Worm (Caenorhabditis elegans): Measurements from ENCODE around the gene F38H4.4.

The F38H4.4 gene

ce11 chrIV:11828012-11828411, 20.1 kb upstream of the F38H4.4 start, which contains the start of gene M117.6:
TSS of gene M117.6 (minus strand) at chrIV:11828112.
- TF ChIP-seq snpc-1.2 (GFP tag; IDR thresholded peaks at IDR 0.05) (0 out of 2 replicates have a peak, but pooled peaks have one; percentile 16), set-16 (GFP tag; IDR thresholded peaks at IDR 0.05) (peak; percentile 53; the same call in 1 of the 2 replicates)

- TF ChIP-seq aly-2 (tag; optimal IDR thresholded peaks at IDR 0.05) (no peak), ceh-44 (GFP tag; IDR thresholded peaks at IDR 0.05) (no peak), nhr-76 (tag; optimal IDR thresholded peaks at IDR 0.05) (no peak), set-16 (GFP tag; IDR thresholded peaks at IDR 0.05) (no peak), lin-38 (GFP tag; IDR thresholded peaks at IDR 0.05) (no peak), egl-27 (tag; optimal IDR thresholded peaks at IDR 0.05) (no peak), zip-11 (GFP tag; IDR thresholded peaks at IDR 0.05) (no peak), attf-4 (tag; optimal IDR thresholded peaks at IDR 0.05) (no peak), nhr-111 (GFP tag; optimal IDR thresholded peaks at IDR 0.05) (no peak), zfp-2 (tag; optimal IDR thresholded peaks at IDR 0.05) (no peak), nhr-25 (tag; optimal IDR thresholded peaks at IDR 0.05; ENCODE audit: borderline replicate concordance, insufficient read depth) (no peak), vab-7 (GFP tag; IDR thresholded peaks at IDR 0.05) (no peak), ceh-20 (GFP tag; IDR thresholded peaks at IDR 0.05) (no peak)
These were observed 14.6 kb upstream of the F38H4.4 start, which contains the start of gene M117.4 for ce11 chrIV:11833456-11833855. TSS of gene M117.4 (minus strand) at chrIV:11833556.

DNA sequence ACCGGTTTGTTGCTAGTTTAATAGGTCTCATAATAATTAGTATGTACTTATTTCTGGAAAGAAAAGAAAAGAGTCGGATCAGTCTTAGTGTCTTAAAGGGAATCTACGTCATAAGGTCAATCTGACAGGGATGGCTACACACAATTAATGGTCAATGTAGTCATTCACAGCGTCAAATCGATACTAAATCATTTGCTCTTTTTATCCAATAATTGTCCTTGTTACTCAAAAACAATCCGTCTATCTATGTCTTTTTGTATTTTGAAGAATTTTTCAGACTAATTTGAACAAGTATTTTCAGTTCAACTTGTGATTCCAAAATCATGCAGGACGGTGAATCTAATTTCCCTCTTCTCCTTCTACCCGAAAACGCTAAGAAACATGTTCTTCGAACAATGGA, 9.4 kb upstream of the F38H4.4 start, which contains the start of gene fbxb-3:
Gene fbxb-3 (plus strand): TSS at position 301 of the 400 bp plus-strand sequence.
- no peak for TF ChIP-seq hif-1 (tag; optimal IDR thresholded peaks at IDR 0.05)
- no peak for TF ChIP-seq lir-3 (tag; optimal IDR thresholded peaks at IDR 0.05)
- TF ChIP-seq dmd-8 (GFP tag; IDR thresholded peaks at IDR 0.05): no peak
- no peak for TF ChIP-seq snpc-4 (tag; optimal IDR thresholded peaks at IDR 0.05)
- TF ChIP-seq hlh-11 (tag; optimal IDR thresholded peaks at IDR 0.05): no peak
- no peak for TF ChIP-seq egl-27 (tag; optimal IDR thresholded peaks at IDR 0.05)
- no peak for TF ChIP-seq ceh-44 (GFP tag; IDR thresholded peaks at IDR 0.05)
- no peak for TF ChIP-seq lin-29 (GFP tag; IDR thresholded peaks at IDR 0.05)
- no peak for TF ChIP-seq sdz-12 (GFP tag; optimal IDR thresholded peaks at IDR 0.05)
- no peak for TF ChIP-seq unc-130 (GFP tag; optimal IDR thresholded peaks at IDR 0.05)

- no peak for TF ChIP-seq F10B5.3 (tag; optimal IDR thresholded peaks at IDR 0.05)
- no peak for TF ChIP-seq D1046.2 (GFP tag; IDR thresholded peaks at IDR 0.05)
- TF ChIP-seq lin-39 (tag; optimal IDR thresholded peaks at IDR 0.05): no peak
- TF ChIP-seq gei-8 (GFP tag; optimal IDR thresholded peaks at IDR 0.05): no peak
- TF ChIP-seq lin-15B (tag; optimal IDR thresholded peaks at IDR 0.05): no peak
- TF ChIP-seq hmg-1.1 (GFP tag; IDR thresholded peaks at IDR 0.05): no peak
- TF ChIP-seq F26F4.8 (GFP tag; conservative IDR thresholded peaks at IDR 0.05): no peak
- no peak for TF ChIP-seq zip-11 (GFP tag; IDR thresholded peaks at IDR 0.05)
These were observed 5.9 kb upstream of the F38H4.4 start, which contains the start of gene F38H4.3 for ce11 chrIV:11842121-11842520. TSS of gene F38H4.3 (plus strand) at chrIV:11842421.

DNA sequence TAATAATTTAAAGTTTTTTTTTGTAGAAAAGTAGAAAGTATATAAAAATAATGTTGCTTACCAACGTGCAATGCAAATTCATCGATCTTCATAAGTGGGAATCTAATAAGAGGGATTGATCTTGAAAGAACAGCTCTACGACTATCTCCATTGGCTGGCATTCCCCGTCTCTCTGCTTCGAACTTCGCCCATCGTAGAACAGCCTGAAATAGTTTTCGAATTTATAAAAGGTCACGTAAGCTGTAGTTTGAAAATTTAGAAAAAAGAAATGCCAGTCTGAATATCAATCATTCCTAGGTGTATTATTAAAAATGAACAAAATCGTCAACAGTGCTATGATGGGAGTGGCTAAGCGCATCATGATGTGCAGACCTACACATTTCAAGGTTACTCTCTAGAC, 3.8 kb downstream of the F38H4.4 start, which contains the start of gene F38H4.5:
Gene F38H4.5 (plus strand): TSS at position 301 of the 400 bp plus-strand sequence.
- TF ChIP-seq hmg-1.1 (GFP tag; IDR thresholded peaks at IDR 0.05): no peak
- TF ChIP-seq egl-43 (GFP tag; IDR thresholded peaks at IDR 0.05): no peak
- no peak for TF ChIP-seq nhr-11 (tag; optimal IDR thresholded peaks at IDR 0.05)
- no peak for TF ChIP-seq lin-39 (tag; optimal IDR thresholded peaks at IDR 0.05)
- TF ChIP-seq php-3 (GFP tag; IDR thresholded peaks at IDR 0.05): no peak
- TF ChIP-seq nhr-25 (tag; optimal IDR thresholded peaks at IDR 0.05; ENCODE audit: borderline replicate concordance, insufficient read depth): no peak
- no peak for TF ChIP-seq ztf-11 (tag; optimal IDR thresholded peaks at IDR 0.05)
- TF ChIP-seq ctbp-1 (GFP tag; IDR thresholded peaks at IDR 0.05): no peak
- no peak for TF ChIP-seq nhr-10 (tag; optimal IDR thresholded peaks at IDR 0.05)
- no peak for TF ChIP-seq ceh-20 (GFP tag; IDR thresholded peaks at IDR 0.05)
- TF ChIP-seq unc-39 (tag; optimal IDR thresholded peaks at IDR 0.05): no peak
- TF ChIP-seq zfp-3 (GFP tag; conservative IDR thresholded peaks at IDR 0.05): no peak
- TF ChIP-seq nhr-102 (tag; optimal IDR thresholded peaks at IDR 0.05): no peak

Measured in whole organism, L4 larva.